Fruit fly (Drosophila melanogaster) whole organism, embryonic: ENCODE results near the gene GNBP2.

ENCODE experiments used
- Abd-B ChIP-seq: fragments of 200-800 bp; sonication (Bioruptor generic); optimal IDR thresholded peaks from 2 replicates; lab custom pipeline; 2018; ENCODE audit warnings: missing biosample characterization, mild to moderate bottlenecking, missing genetic modification characterization, moderate library complexity
- Ada2b ChIP-seq: fragments of 200-800 bp; sonication (Bioruptor generic); IDR thresholded peaks from 2 replicates; pipeline ENCODE4 v1.3.6; 2022; ENCODE audit warnings: missing biosample characterization, missing genetic modification characterization
- Antp ChIP-seq: fragments of 200-800 bp; sonication (Bioruptor generic); optimal IDR thresholded peaks from 3 replicates; lab custom pipeline; 2016; ENCODE audit warnings: missing biosample characterization, missing genetic modification characterization
- Bdp1 ChIP-seq: fragments of 200-800 bp; sonication (Bioruptor generic); optimal IDR thresholded peaks from 3 replicates; lab custom pipeline; 2016; ENCODE audit warnings: missing biosample characterization, missing genetic modification characterization
- BtbVII ChIP-seq: fragments of 200-800 bp; sonication (Bioruptor generic); optimal IDR thresholded peaks from 3 replicates; lab custom pipeline; 2017; ENCODE audit warnings: missing biosample characterization, mild to moderate bottlenecking, missing genetic modification characterization
- CG10959 ChIP-seq: fragments of 200-800 bp; sonication (Bioruptor generic); IDR thresholded peaks from 2 replicates; pipeline ENCODE4 v1.3.6; 2022; ENCODE audit warnings: missing biosample characterization, missing genetic modification characterization
- CG10979 ChIP-seq: fragments of 200-800 bp; sonication (Bioruptor generic); optimal IDR thresholded peaks from 2 replicates; lab custom pipeline; 2018; ENCODE audit warnings: missing biosample characterization, mild to moderate bottlenecking, missing genetic modification characterization, moderate library complexity
- CG12659 ChIP-seq: fragments of 200-800 bp; sonication (Bioruptor generic); optimal IDR thresholded peaks from 3 replicates; lab custom pipeline; 2017; ENCODE audit warnings: mild to moderate bottlenecking, missing biosample characterization, missing genetic modification reagents, missing genetic modification characterization
- CG15073 ChIP-seq: fragments of 200-800 bp; sonication (Bioruptor generic); optimal IDR thresholded peaks from 2 replicates; lab custom pipeline; 2016; ENCODE audit warnings: missing biosample characterization, missing genetic modification characterization
- CG15269 ChIP-seq: fragments of 200-800 bp; sonication (Bioruptor generic); optimal IDR thresholded peaks from 2 replicates; lab custom pipeline; 2018; ENCODE audit warnings: missing biosample characterization, mild to moderate bottlenecking, missing genetic modification characterization, moderate library complexity
- CG1603 ChIP-seq: fragments of 200-800 bp; sonication (Bioruptor generic); optimal IDR thresholded peaks from 2 replicates; lab custom pipeline; 2019; ENCODE audit warnings: missing biosample characterization, mild to moderate bottlenecking, missing genetic modification characterization, moderate library complexity
- CG17186 ChIP-seq: fragments of 200-800 bp; sonication (Bioruptor generic); optimal IDR thresholded peaks from 3 replicates; lab custom pipeline; 2017; ENCODE audit warnings: missing biosample characterization, missing genetic modification reagents, missing genetic modification characterization
- CG17359 ChIP-seq: fragments of 200-800 bp; sonication (Bioruptor generic); optimal IDR thresholded peaks from 3 replicates; lab custom pipeline; 2018; ENCODE audit warnings: missing biosample characterization, mild to moderate bottlenecking, missing genetic modification characterization, moderate library complexity
- CG2116 ChIP-seq: fragments of 200-800 bp; sonication (Bioruptor generic); optimal IDR thresholded peaks from 3 replicates; lab custom pipeline; 2018; ENCODE audit warnings: missing biosample characterization, mild to moderate bottlenecking, missing genetic modification characterization
- CG30403 ChIP-seq: fragments of 200-800 bp; sonication (Bioruptor generic); optimal IDR thresholded peaks from 3 replicates; lab custom pipeline; 2016; ENCODE audit warnings: missing biosample characterization, missing genetic modification characterization
- CG34376 ChIP-seq: fragments of 200-800 bp; sonication (Bioruptor generic); optimal IDR thresholded peaks from 2 replicates; lab custom pipeline; 2018; ENCODE audit warnings: missing biosample characterization, mild to moderate bottlenecking, missing genetic modification characterization
- CG4617 ChIP-seq: fragments of 200-800 bp; sonication (Bioruptor generic); optimal IDR thresholded peaks from 3 replicates; lab custom pipeline; 2016; ENCODE audit warnings: missing biosample characterization, missing genetic modification characterization, borderline replicate concordance
- CG4854 ChIP-seq: fragments of 200-800 bp; sonication (Bioruptor generic); optimal IDR thresholded peaks from 2 replicates; lab custom pipeline; 2016; ENCODE audit warnings: missing biosample characterization, missing genetic modification characterization, inconsistent platforms
- CG5180 ChIP-seq: fragments of 200-800 bp; sonication (Bioruptor generic); optimal IDR thresholded peaks from 3 replicates; lab custom pipeline; 2017; ENCODE audit warnings: missing biosample characterization, missing genetic modification characterization, mild to moderate bottlenecking, moderate library complexity, missing genetic modification reagents
- CG9215 ChIP-seq: fragments of 200-800 bp; sonication (Bioruptor generic); IDR thresholded peaks from 2 replicates; pipeline ENCODE4 v1.3.6; 2022; ENCODE audit warnings: missing biosample characterization, missing genetic modification characterization
- CG9609 ChIP-seq: fragments of 200-800 bp; sonication (Bioruptor generic); optimal IDR thresholded peaks from 3 replicates; lab custom pipeline; 2016; ENCODE audit warnings: missing biosample characterization, missing genetic modification characterization
- Fer1 ChIP-seq: fragments of 200-800 bp; sonication (Bioruptor generic); optimal IDR thresholded peaks from 2 replicates; lab custom pipeline; 2017; ENCODE audit warnings: missing biosample characterization, mild to moderate bottlenecking, missing genetic modification characterization
- GATAe ChIP-seq: fragments of 200-800 bp; sonication (Bioruptor generic); conservative IDR thresholded peaks from 2 replicates; pipeline ENCODE4 v1.3.6; 2022; ENCODE audit warnings: missing biosample characterization, missing genetic modification characterization
- H15 ChIP-seq: fragments of 200-800 bp; sonication (Bioruptor generic); IDR thresholded peaks from 3 replicates; pipeline ENCODE4 v1.3.6; 2022; ENCODE audit warnings: missing biosample characterization, missing genetic modification characterization
- HLH4C ChIP-seq: fragments of 200-800 bp; sonication (Bioruptor generic); IDR thresholded peaks from 3 replicates; pipeline ENCODE4 v1.3.6; 2022; ENCODE audit warnings: missing biosample characterization, missing genetic modification characterization; ENCODE audit not compliant: partially characterized antibody
- MESR4 ChIP-seq: fragments of 200-800 bp; sonication (Bioruptor generic); optimal IDR thresholded peaks from 2 replicates; lab custom pipeline; 2018; ENCODE audit warnings: missing biosample characterization, mild to moderate bottlenecking, missing genetic modification characterization, moderate library complexity
- Nf-YB ChIP-seq: fragments of 200-800 bp; sonication (Bioruptor generic); optimal IDR thresholded peaks from 3 replicates; lab custom pipeline; 2019; ENCODE audit warnings: missing biosample characterization, mild to moderate bottlenecking, missing genetic modification characterization, moderate library complexity
- Sox102F ChIP-seq: fragments of 200-800 bp; sonication (Bioruptor generic); optimal IDR thresholded peaks from 2 replicates; lab custom pipeline; 2018; ENCODE audit warnings: missing biosample characterization, mild to moderate bottlenecking, missing genetic modification characterization, moderate library complexity
- Ssrp ChIP-seq: fragments of 200-800 bp; sonication (Bioruptor generic); optimal IDR thresholded peaks from 2 replicates; lab custom pipeline; 2018; ENCODE audit warnings: missing biosample characterization, mild to moderate bottlenecking, missing genetic modification characterization, moderate library complexity
- bab2 ChIP-seq: fragments of 200-800 bp; sonication (Bioruptor generic); optimal IDR thresholded peaks from 2 replicates; lab custom pipeline; 2016; ENCODE audit warnings: missing biosample characterization, missing genetic modification characterization
- cad ChIP-seq: fragments of >200 bp; optimal IDR thresholded peaks from 2 replicates; lab custom pipeline; 2017; ENCODE audit warnings: missing biosample characterization, missing genetic modification characterization
- cg ChIP-seq: fragments of 200-800 bp; sonication (Bioruptor generic); optimal IDR thresholded peaks from 3 replicates; lab custom pipeline; 2019; ENCODE audit warnings: missing biosample characterization, mild to moderate bottlenecking, missing genetic modification characterization, moderate library complexity
- croc ChIP-seq: fragments of 200-800 bp; sonication (Bioruptor generic); conservative IDR thresholded peaks from 3 replicates; pipeline ENCODE4 v1.3.6; 2022; ENCODE audit warnings: missing biosample characterization, missing genetic modification characterization
- dimm ChIP-seq: fragments of 200-800 bp; sonication (Bioruptor generic); IDR thresholded peaks from 2 replicates; pipeline ENCODE4 v1.3.6; 2022; ENCODE audit warnings: missing biosample characterization, missing genetic modification characterization
- eve ChIP-seq, 2 experiments: fragments of >200 bp; optimal IDR thresholded peaks; 2 replicates each; lab custom pipeline; 2017; ENCODE audit warnings: missing biosample characterization in 2 of 2, missing genetic modification characterization in 2 of 2
- gce ChIP-seq: fragments of 200-800 bp; sonication (Bioruptor generic); IDR thresholded peaks from 3 replicates; pipeline ENCODE4 v1.3.6; 2022; ENCODE audit warnings: missing biosample characterization, missing genetic modification characterization
- gsb ChIP-seq: fragments of 200-800 bp; sonication (Bioruptor generic); IDR thresholded peaks from 2 replicates; pipeline ENCODE4 v1.3.6; 2022; ENCODE audit warnings: missing biosample characterization, missing genetic modification characterization
- h ChIP-seq: fragments of >200 bp; optimal IDR thresholded peaks from 2 replicates; lab custom pipeline; 2017
- kni ChIP-seq: fragments of 200-800 bp; sonication (Bioruptor generic); optimal IDR thresholded peaks from 3 replicates; lab custom pipeline; 2017; ENCODE audit warnings: mild to moderate bottlenecking, missing biosample characterization, missing genetic modification reagents, missing genetic modification characterization
- lilli ChIP-seq: fragments of 200-800 bp; sonication (Bioruptor generic); optimal IDR thresholded peaks from 3 replicates; lab custom pipeline; 2016; ENCODE audit warnings: missing biosample characterization, missing genetic modification characterization
- lola ChIP-seq, 3 experiments: fragments of >200 bp in 2 of 3; fragments of 200-800 bp in 1 of 3; sonication (Bioruptor generic) in 1 of 3; optimal IDR thresholded peaks; 2 replicates each; lab custom pipeline; 2017 to 2019; ENCODE audit warnings: missing biosample characterization in 3 of 3, missing genetic modification characterization in 3 of 3, mild to moderate bottlenecking in 1 of 3, moderate library complexity in 1 of 3
- mam ChIP-seq: fragments of 200-800 bp; sonication (Bioruptor generic); optimal IDR thresholded peaks from 3 replicates; lab custom pipeline; 2016; ENCODE audit warnings: missing biosample characterization, missing genetic modification characterization
- nau ChIP-seq: fragments of 200-800 bp; sonication (Bioruptor generic); optimal IDR thresholded peaks from 3 replicates; lab custom pipeline; 2017; ENCODE audit warnings: missing biosample characterization, mild to moderate bottlenecking, missing genetic modification characterization, missing genetic modification reagents
- phol ChIP-seq: fragments of 200-800 bp; sonication (Bioruptor generic); optimal IDR thresholded peaks from 3 replicates; lab custom pipeline; 2018; ENCODE audit warnings: missing biosample characterization, mild to moderate bottlenecking, missing genetic modification characterization, moderate library complexity
- scrt ChIP-seq: fragments of 200-800 bp; sonication (Bioruptor generic); optimal IDR thresholded peaks from 2 replicates; lab custom pipeline; 2018; ENCODE audit warnings: missing biosample characterization, mild to moderate bottlenecking, missing genetic modification characterization, moderate library complexity
- slp2 ChIP-seq: fragments of 200-800 bp; sonication (Bioruptor generic); optimal IDR thresholded peaks from 2 replicates; lab custom pipeline; 2016; ENCODE audit warnings: missing biosample characterization, missing genetic modification characterization
- sr ChIP-seq: fragments of 200-800 bp; sonication (Bioruptor generic); IDR thresholded peaks from 3 replicates; pipeline ENCODE4 v1.3.6; 2022; ENCODE audit warnings: missing biosample characterization, missing genetic modification characterization
- yki ChIP-seq: fragments of >200 bp; optimal IDR thresholded peaks from 3 replicates; lab custom pipeline; 2018

GNBP2 gene

dm6 chr3L:18640584-18641527 is 34.4 kb downstream of the GNBP2 start (continued):
- peak; percentile 72 for TF ChIP-seq Antp (GFP tag; lab: Kevin White, UChicago)
- no peak for TF ChIP-seq cg (GFP tag; lab: Kevin White, UChicago)
- peak; percentile 98 for TF ChIP-seq gce (GFP tag; lab: Robert Waterston, UW)
- peak; percentile 96 for TF ChIP-seq gsb (GFP tag; lab: Robert Waterston, UW)
- TF ChIP-seq cad: no peak
- TF ChIP-seq CG2116 (GFP tag; lab: Kevin White, UChicago): peak; percentile 57
- peak; percentile 84 for TF ChIP-seq croc (GFP tag; lab: Robert Waterston, UW)
- TF ChIP-seq Fer1 (GFP tag; lab: Kevin White, UChicago): peak; percentile 97
- peak; percentile 93 for TF ChIP-seq CG17359 (tag; lab: Kevin White, UChicago)
- TF ChIP-seq MESR4 (GFP tag; lab: Kevin White, UChicago): peak; percentile 27
- TF ChIP-seq Sox102F (GFP tag; lab: Kevin White, UChicago): peak; percentile 93
- TF ChIP-seq kni: peak; percentile 29
- TF ChIP-seq CG4617 (GFP tag; lab: Kevin White, UChicago): peak; percentile 76
- TF ChIP-seq dimm (GFP tag; lab: Robert Waterston, UW): peak; percentile 95
- peak in 1 of 2 experiments; percentile 92 for TF ChIP-seq eve (GFP tag; optimal IDR thresholded peaks at IDR 0.05; lab: Kevin White, UChicago)
- TF ChIP-seq phol: peak; percentile 88
- TF ChIP-seq HLH4C (GFP tag; lab: Robert Waterston, UW): no peak
- peak; percentile 88 for TF ChIP-seq slp2 (GFP tag; lab: Kevin White, UChicago)
- peak; percentile 81 for TF ChIP-seq Abd-B (GFP tag; lab: Kevin White, UChicago)
- peak; percentile 90 for TF ChIP-seq CG30403 (GFP tag; lab: Kevin White, UChicago)
- peak; percentile 91 for TF ChIP-seq CG10959
- peak; percentile 88 for TF ChIP-seq CG1603
- peak; percentile 83 for TF ChIP-seq nau (GFP tag; lab: Kevin White, UChicago)
- peak; percentile 71 for TF ChIP-seq CG5180
- peak; percentile 95 for TF ChIP-seq CG15269 (tag; lab: Kevin White, UChicago)
- peak; percentile 88 for TF ChIP-seq CG4854 (GFP tag; lab: Kevin White, UChicago)
- TF ChIP-seq yki (lab: Kevin White, UChicago): peak; percentile 93
- TF ChIP-seq Bdp1 (GFP tag; lab: Kevin White, UChicago): peak; percentile 77
- TF ChIP-seq sr (GFP tag; lab: Robert Waterston, UW): peak; percentile 89
- TF ChIP-seq CG12659 (GFP tag; lab: Kevin White, UChicago): peak; percentile 93
- peak; percentile 96 for TF ChIP-seq CG9215 (GFP tag; lab: Robert Waterston, UW)
- peak; percentile 78 for TF ChIP-seq CG10979 (tag; lab: Kevin White, UChicago)
- TF ChIP-seq Ada2b: peak; percentile 99
- peak in 1 of 3 experiments; percentile 69 for TF ChIP-seq lola (GFP tag; optimal IDR thresholded peaks at IDR 0.05; lab: Kevin White, UChicago)
- TF ChIP-seq CG17186 (GFP tag; lab: Kevin White, UChicago): peak; percentile 35
- peak; percentile 81 for TF ChIP-seq CG34376 (GFP tag; lab: Kevin White, UChicago)
- peak; percentile 98 for TF ChIP-seq mam (GFP tag; lab: Kevin White, UChicago)
- peak; percentile 75 for TF ChIP-seq Nf-YB (GFP tag; lab: Kevin White, UChicago)
- TF ChIP-seq CG9609 (GFP tag; lab: Kevin White, UChicago): peak; percentile 92
- no peak for TF ChIP-seq h (lab: Kevin White, UChicago)
- peak; percentile 83 for TF ChIP-seq GATAe (GFP tag; lab: Robert Waterston, UW)
- peak; percentile 88 for TF ChIP-seq BtbVII (GFP tag; lab: Kevin White, UChicago)
- peak; percentile 95 for TF ChIP-seq bab2 (GFP tag; lab: Kevin White, UChicago)
- TF ChIP-seq Ssrp: peak; percentile 88
- peak; percentile 82 for TF ChIP-seq scrt (GFP tag; lab: Kevin White, UChicago)
- peak; percentile 97 for TF ChIP-seq CG15073 (GFP tag; lab: Kevin White, UChicago)
- peak; percentile 97 for TF ChIP-seq H15
- TF ChIP-seq lilli (GFP tag; lab: Kevin White, UChicago): peak; percentile 96
